5 worm cellular contexts compared by ENCODE assay signal in the genomic region with DNA sequence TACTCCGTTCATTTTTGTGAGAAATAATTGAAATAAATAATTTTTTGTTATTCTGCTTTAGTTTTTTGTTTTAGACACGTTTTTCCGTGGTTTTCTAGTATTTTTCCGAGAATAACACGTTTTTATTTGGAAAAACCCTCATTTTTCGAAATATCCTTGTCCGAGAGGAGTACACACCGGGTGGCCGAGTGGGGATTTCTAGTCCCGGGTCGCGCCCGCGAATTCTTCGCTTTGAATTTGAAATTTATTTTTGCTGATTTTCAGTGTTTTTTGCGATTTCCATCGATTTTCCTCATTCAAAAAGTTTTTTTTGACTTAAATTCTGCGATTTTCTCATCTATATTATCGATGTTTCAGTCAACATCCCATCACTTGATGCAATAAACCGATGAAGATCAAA.
TF ChIP-seq lines count a peak whose summit lies in the region.

Gene gly-9 (minus strand): TSS at position 27 of the 400 bp plus-strand sequence.
Gene mib-1 (minus strand): TSS at position 123 of the 400 bp plus-strand sequence.
Gene smc-3 (plus strand): TSS at position 351 of the 400 bp plus-strand sequence.

TF ChIP-seq in whole organism, L1 larva, 84 proteins besides CTCF, POLR2A, EP300 and RAD21 (continues in another document):
- TF ChIP-seq xbp-1 (tag; optimal IDR thresholded peaks at IDR 0.05; lab: Kevin White, UChicago) (peak; percentile 85), C04F5.9 (tag; optimal IDR thresholded peaks at IDR 0.05; lab: Kevin White, UChicago) (peak; percentile 75), lin-39 (tag; optimal IDR thresholded peaks at IDR 0.05; lab: Kevin White, UChicago) (no peak), fos-1 (tag; optimal IDR thresholded peaks at IDR 0.05; lab: Kevin White, UChicago) (no peak), sox-4 (tag; optimal IDR thresholded peaks at IDR 0.05; lab: Kevin White, UChicago) (peak; percentile 89), hpl-2 (GFP tag; optimal IDR thresholded peaks at IDR 0.05; lab: Kevin White, UChicago) (no peak), snu-23 (GFP tag; optimal IDR thresholded peaks at IDR 0.05; lab: Kevin White, UChicago) (peak; percentile 87), nhr-47 (tag; optimal IDR thresholded peaks at IDR 0.05; lab: Kevin White, UChicago) (peak; percentile 90), lsy-2 (tag; optimal IDR thresholded peaks at IDR 0.05; lab: Kevin White, UChicago) (peak; percentile 77 to 78), tlp-1 (tag; optimal IDR thresholded peaks at IDR 0.05; lab: Kevin White, UChicago) (no peak), efl-1 (optimal IDR thresholded peaks at IDR 0.05; lab: Kevin White, UChicago) (peak; percentile 82 to 89), efl-1 (GFP tag; optimal IDR thresholded peaks at IDR 0.05 in 1 of 2; lab: Kevin White, UChicago) (peak; percentile 91 to 98), nhr-20 (tag; optimal IDR thresholded peaks at IDR 0.05; lab: Kevin White, UChicago) (peak; percentile 83), dsc-1 (tag; optimal IDR thresholded peaks at IDR 0.05; lab: Kevin White, UChicago) (peak; percentile 89), skn-1 (tag; optimal IDR thresholded peaks at IDR 0.05; lab: Kevin White, UChicago) (peak; percentile 79), fkh-4 (tag; optimal IDR thresholded peaks at IDR 0.05; lab: Kevin White, UChicago; ENCODE audit: borderline replicate concordance) (peak; percentile 96), ztf-11 (tag; optimal IDR thresholded peaks at IDR 0.05; lab: Kevin White, UChicago) (peak in 1 of 2 experiments; percentile 96)

TF ChIP-seq in whole organism, L3 larva, 47 proteins besides CTCF, POLR2A, EP300 and RAD21 (continues in another document):
- TF ChIP-seq ceh-82 (tag; optimal IDR thresholded peaks at IDR 0.05; lab: Kevin White, UChicago) (no peak), jun-1 (tag; optimal IDR thresholded peaks at IDR 0.05; lab: Kevin White, UChicago) (no peak), nhr-237 (tag; optimal IDR thresholded peaks at IDR 0.05; lab: Kevin White, UChicago) (no peak), sea-2 (GFP tag; optimal IDR thresholded peaks at IDR 0.05; lab: Kevin White, UChicago) (no peak), ama-1 (optimal IDR thresholded peaks at IDR 0.05; lab: Kevin White, UChicago) (no peak), zag-1 (tag; optimal IDR thresholded peaks at IDR 0.05; lab: Kevin White, UChicago) (no peak), skn-1 (tag; optimal IDR thresholded peaks at IDR 0.05; lab: Kevin White, UChicago) (no peak), fkh-2 (tag; optimal IDR thresholded peaks at IDR 0.05; lab: Kevin White, UChicago) (no peak), nhr-67 (tag; optimal IDR thresholded peaks at IDR 0.05; lab: Kevin White, UChicago) (no peak), pha-4 (tag; optimal IDR thresholded peaks at IDR 0.05; lab: Kevin White, UChicago) (peak; percentile 71), hmg-11 (tag; optimal IDR thresholded peaks at IDR 0.05; lab: Kevin White, UChicago) (peak; percentile 74), fos-1 (tag; optimal IDR thresholded peaks at IDR 0.05; lab: Kevin White, UChicago) (no peak), eor-1 (tag; optimal IDR thresholded peaks at IDR 0.05; lab: Kevin White, UChicago) (no peak), lin-15B (tag; optimal IDR thresholded peaks at IDR 0.05; lab: Kevin White, UChicago) (peak; percentile 81), nhr-11 (tag; optimal IDR thresholded peaks at IDR 0.05; lab: Kevin White, UChicago) (no peak), ceh-16 (tag; optimal IDR thresholded peaks at IDR 0.05; lab: Kevin White, UChicago) (no peak), unc-62 (GFP tag; optimal IDR thresholded peaks at IDR 0.05; lab: Kevin White, UChicago) (no peak), nhr-76 (tag; optimal IDR thresholded peaks at IDR 0.05; lab: Kevin White, UChicago) (no peak), pqm-1 (tag; optimal IDR thresholded peaks at IDR 0.05; lab: Kevin White, UChicago) (no peak)

TF ChIP-seq in whole organism, early embryonic, 17 proteins besides CTCF, POLR2A, EP300 and RAD21:
- no peak for TF ChIP-seq ceh-36 (tag; optimal IDR thresholded peaks at IDR 0.05; lab: Kevin White, UChicago)
- TF ChIP-seq ets-7 (tag; optimal IDR thresholded peaks at IDR 0.05; lab: Kevin White, UChicago): peak; percentile 15
- TF ChIP-seq hmbx-1 (tag; optimal IDR thresholded peaks at IDR 0.05; lab: Kevin White, UChicago): no peak
- peak; percentile 66 for TF ChIP-seq pes-1 (GFP tag; IDR thresholded peaks at IDR 0.05; lab: Robert Waterston, UW)
- no peak for TF ChIP-seq hnd-1 (tag; optimal IDR thresholded peaks at IDR 0.05; lab: Kevin White, UChicago)
- 0 out of 2 replicates have a peak, but pooled peaks have one; percentile 34 for TF ChIP-seq tbx-11 (GFP tag; IDR thresholded peaks at IDR 0.05; lab: Robert Waterston, UW)
- no peak for TF ChIP-seq ama-1 (optimal IDR thresholded peaks at IDR 0.05; lab: Kevin White, UChicago)
- no peak for TF ChIP-seq sea-1 (GFP tag; conservative IDR thresholded peaks at IDR 0.05; lab: Robert Waterston, UW)
- no peak for TF ChIP-seq B0310.2 (tag; optimal IDR thresholded peaks at IDR 0.05; lab: Kevin White, UChicago)
- TF ChIP-seq scrt-1 (GFP tag; IDR thresholded peaks at IDR 0.05; lab: Robert Waterston, UW): 0 out of 2 replicates have a peak, but pooled peaks have one; percentile 60
- peak; percentile 83 for TF ChIP-seq tbx-37 (GFP tag; conservative IDR thresholded peaks at IDR 0.05; lab: Robert Waterston, UW)

TF ChIP-seq in whole organism, midembryonic, 9 proteins besides CTCF, POLR2A, EP300 and RAD21:
- no peak for TF ChIP-seq tab-1 (GFP tag; IDR thresholded peaks at IDR 0.05; lab: Robert Waterston, UW)
- 0 out of 2 replicates have a peak, but pooled peaks have one; percentile 51 for TF ChIP-seq klf-2 (GFP tag; conservative IDR thresholded peaks at IDR 0.05; lab: Robert Waterston, UW)
- TF ChIP-seq flt-1 (GFP tag; IDR thresholded peaks at IDR 0.05; lab: Robert Waterston, UW): 0 out of 2 replicates have a peak, but pooled peaks have one; percentile 41
- TF ChIP-seq ztf-29 (GFP tag; IDR thresholded peaks at IDR 0.05; lab: Robert Waterston, UW): no peak
- TF ChIP-seq med-1 (GFP tag; optimal IDR thresholded peaks at IDR 0.05; lab: Kevin White, UChicago; ENCODE audit: insufficient read depth): no peak
- peak; percentile 65; the same call in 1 of the 2 replicates for TF ChIP-seq ztf-23 (GFP tag; IDR thresholded peaks at IDR 0.05; lab: Robert Waterston, UW)

TF ChIP-seq in whole organism, young adult, 124 proteins besides CTCF, POLR2A, EP300 and RAD21 (continues in another document):
- TF ChIP-seq lir-1 (GFP tag; conservative IDR thresholded peaks at IDR 0.05; lab: Robert Waterston, UW) (0 out of 2 replicates have a peak, but pooled peaks have one; percentile 25), ztf-6 (GFP tag; IDR thresholded peaks at IDR 0.05; lab: Robert Waterston, UW) (0 out of 2 replicates have a peak, but pooled peaks have one; percentile 16), rcor-1 (GFP tag; IDR thresholded peaks at IDR 0.05; lab: Robert Waterston, UW) (no peak; the same call in 1 of the 2 replicates), ceh-27 (GFP tag; optimal IDR thresholded peaks at IDR 0.05; lab: Kevin White, UChicago) (peak; percentile 84), efl-1 (GFP tag; optimal IDR thresholded peaks at IDR 0.05; lab: Kevin White, UChicago) (peak; percentile 73), K12H6.12 (tag; optimal IDR thresholded peaks at IDR 0.05; lab: Kevin White, UChicago) (peak; percentile 38), madf-8 (GFP tag; conservative IDR thresholded peaks at IDR 0.05; lab: Robert Waterston, UW) (peak; percentile 64), cebp-1 (GFP tag; IDR thresholded peaks at IDR 0.05; lab: Robert Waterston, UW) (no peak), cebp-1 (tag; optimal IDR thresholded peaks at IDR 0.05; lab: Kevin White, UChicago) (peak; percentile 52), C17E4.6 (GFP tag; IDR thresholded peaks at IDR 0.05; lab: Robert Waterston, UW) (no peak), mcd-1 (GFP tag; IDR thresholded peaks at IDR 0.05; lab: Robert Waterston, UW) (peak; percentile 67), B0336.3 (GFP tag; IDR thresholded peaks at IDR 0.05; lab: Robert Waterston, UW) (0 out of 2 replicates have a peak, but pooled peaks have one; percentile 39), nhr-27 (tag; optimal IDR thresholded peaks at IDR 0.05; lab: Kevin White, UChicago) (no peak), rec-8 (tag; optimal IDR thresholded peaks at IDR 0.05; lab: Kevin White, UChicago) (peak in 1 of 2 experiments; percentile 37), ceh-91 (GFP tag; IDR thresholded peaks at IDR 0.05; lab: Robert Waterston, UW) (peak; percentile 42), madf-6 (GFP tag; IDR thresholded peaks at IDR 0.05; lab: Robert Waterston, UW) (peak; percentile 81), atf-7 (tag; optimal IDR thresholded peaks at IDR 0.05; lab: Kevin White, UChicago) (no peak), aptf-3 (GFP tag; IDR thresholded peaks at IDR 0.05; lab: Robert Waterston, UW) (no peak), zim-3 (tag; optimal IDR thresholded peaks at IDR 0.05; lab: Kevin White, UChicago) (no peak), lsl-1 (GFP tag; optimal IDR thresholded peaks at IDR 0.05; lab: Kevin White, UChicago) (peak; percentile 45), Y67H2A.10 (GFP tag; conservative IDR thresholded peaks at IDR 0.05; lab: Robert Waterston, UW) (0 out of 2 replicates have a peak, but pooled peaks have one; percentile 8), bed-2 (GFP tag; IDR thresholded peaks at IDR 0.05; lab: Robert Waterston, UW) (peak; percentile 48; the same call in 1 of the 2 replicates), hlh-26 (GFP tag; conservative IDR thresholded peaks at IDR 0.05; lab: Robert Waterston, UW) (no peak), Y79H2A.3 (GFP tag; conservative IDR thresholded peaks at IDR 0.05; lab: Robert Waterston, UW) (0 out of 2 replicates have a peak, but pooled peaks have one; percentile 21), madf-3 (GFP tag; IDR thresholded peaks at IDR 0.05; lab: Robert Waterston, UW) (no peak), mel-28 (tag; optimal IDR thresholded peaks at IDR 0.05; lab: Kevin White, UChicago; ENCODE audit: borderline replicate concordance) (no peak), ztf-28 (GFP tag; IDR thresholded peaks at IDR 0.05; lab: Robert Waterston, UW) (peak; percentile 76; the same call in 1 of the 2 replicates), F52B5.7 (tag; optimal IDR thresholded peaks at IDR 0.05; lab: Kevin White, UChicago) (peak; percentile 13), egl-18 (GFP tag; IDR thresholded peaks at IDR 0.05; lab: Robert Waterston, UW) (no peak), gei-17 (GFP tag; optimal IDR thresholded peaks at IDR 0.05; lab: Kevin White, UChicago) (no peak), ztf-26 (tag; optimal IDR thresholded peaks at IDR 0.05; lab: Kevin White, UChicago) (no peak), aptf-2 (GFP tag; conservative IDR thresholded peaks at IDR 0.05; lab: Robert Waterston, UW) (peak; percentile 69; the same call in 1 of the 2 replicates), F33H1.4 (GFP tag; IDR thresholded peaks at IDR 0.05; lab: Robert Waterston, UW) (peak; percentile 60), tbp1 (GFP tag; optimal IDR thresholded peaks at IDR 0.05; lab: Kevin White, UChicago) (peak; percentile 35), lin-35 (GFP tag; optimal IDR thresholded peaks at IDR 0.05; lab: Kevin White, UChicago) (peak in 1 of 3 experiments; percentile 17), D2030.7 (GFP tag; IDR thresholded peaks at IDR 0.05; lab: Robert Waterston, UW) (peak; percentile 59)

Comparison
In these comparisons a context has a peak if more than half of its experiments do, and no peak if none do; other contexts are left out.
1. Of the 8 proteins assayed by ChIP-seq in both whole organism, young adult and whole organism, L1 larva: peak only in whole organism, young adult: unc-130; only in whole organism, L1 larva: nhr-90 and snpc-4; in both: dpl-1 and efl-1; in neither: 2; mixed calls (peak in some experiments, not most) for 1.